Fruit fly (Drosophila melanogaster) whole organism, wandering third instar larva: ENCODE data around the gene swm.

ENCODE experiments used
- OdsH ChIP-seq: fragments of 200-800 bp; sonication (Bioruptor generic); optimal IDR thresholded peaks from 2 replicates; lab custom pipeline; 2016; ENCODE audit warnings: missing biosample characterization, mild to moderate bottlenecking, missing genetic modification characterization
- sage ChIP-seq: fragments of 200-800 bp; sonication (Bioruptor generic); optimal IDR thresholded peaks from 2 replicates; lab custom pipeline; 2016; ENCODE audit warnings: missing biosample characterization, mild to moderate bottlenecking, missing genetic modification characterization
- usp ChIP-seq: fragments of >200 bp; optimal IDR thresholded peaks from 2 replicates; lab custom pipeline; 2017; ENCODE audit warnings: missing biosample characterization, missing genetic modification characterization

dm6 chr2L:19526844-19527243 is 33.8 kb downstream of the swm start:
- TF ChIP-seq usp (GFP tag; lab: Kevin White, UChicago) = no peak
- no peak for TF ChIP-seq OdsH
- TF ChIP-seq sage (GFP tag; lab: Kevin White, UChicago) = no peak
